Fruit fly (Drosophila melanogaster): ENCODE measurements around the gene CG11134.

The CG11134 gene

DNA sequence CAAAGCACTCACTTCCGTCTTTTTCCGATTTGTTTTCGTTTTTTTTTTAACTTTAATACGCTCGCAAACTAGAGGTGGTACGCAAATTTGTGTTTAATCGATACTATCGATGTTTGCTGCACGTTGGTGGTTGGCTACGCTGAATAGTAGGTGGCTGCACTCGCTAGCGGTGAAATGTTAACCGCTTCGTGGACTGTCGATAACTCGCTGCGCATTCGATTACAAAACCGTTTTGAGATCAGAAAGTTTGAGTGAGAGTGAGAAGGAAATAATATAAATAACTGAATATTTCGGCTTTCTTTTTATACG lies 1.6 kb upstream of the CG11134 start, which contains the start of gene g (continued):
- no peak for TF ChIP-seq CG6175 (GFP tag; IDR thresholded peaks at IDR 0.05)
- TF ChIP-seq Mrtf (GFP tag; IDR thresholded peaks at IDR 0.05): no peak
- no peak for TF ChIP-seq Hr78 (GFP tag; optimal IDR thresholded peaks at IDR 0.05)
- no peak for TF ChIP-seq GATAe (GFP tag; conservative IDR thresholded peaks at IDR 0.05)
- TF ChIP-seq gcm2 (GFP tag; optimal IDR thresholded peaks at IDR 0.05): no peak
- TF ChIP-seq shn (GFP tag; optimal IDR thresholded peaks at IDR 0.05): no peak
- no peak for TF ChIP-seq lola (GFP tag; optimal IDR thresholded peaks at IDR 0.05)
- no peak for TF ChIP-seq fd64A (GFP tag; optimal IDR thresholded peaks at IDR 0.05)
- TF ChIP-seq seq (GFP tag; IDR thresholded peaks at IDR 0.05): no peak
- TF ChIP-seq Fer1 (GFP tag; optimal IDR thresholded peaks at IDR 0.05): no peak
- TF ChIP-seq onecut (GFP tag; IDR thresholded peaks at IDR 0.05): no peak
- no peak for TF ChIP-seq gcm (GFP tag; optimal IDR thresholded peaks at IDR 0.05)
- TF ChIP-seq CG7357 (GFP tag; IDR thresholded peaks at IDR 0.05): no peak
- TF ChIP-seq CG3838 (GFP tag; optimal IDR thresholded peaks at IDR 0.05): no peak
- TF ChIP-seq schlank (tag; optimal IDR thresholded peaks at IDR 0.05): no peak
- no peak for TF ChIP-seq ATbp (GFP tag; optimal IDR thresholded peaks at IDR 0.05)
- no peak for TF ChIP-seq TFAM (GFP tag; optimal IDR thresholded peaks at IDR 0.05)
- no peak for TF ChIP-seq CG34376 (GFP tag; optimal IDR thresholded peaks at IDR 0.05)
- TF ChIP-seq CG15011 (GFP tag; optimal IDR thresholded peaks at IDR 0.05): no peak
- peak; percentile 51 for TF ChIP-seq CG2120 (GFP tag; optimal IDR thresholded peaks at IDR 0.05)
- no peak for TF ChIP-seq bcd (GFP tag; optimal IDR thresholded peaks at IDR 0.05)
- TF ChIP-seq ara (GFP tag; IDR thresholded peaks at IDR 0.05): no peak
- no peak for TF ChIP-seq CG12104 (GFP tag; optimal IDR thresholded peaks at IDR 0.05)
- TF ChIP-seq CG15696 (tag; optimal IDR thresholded peaks at IDR 0.05): no peak
- TF ChIP-seq CG18476 (GFP tag; optimal IDR thresholded peaks at IDR 0.05): no peak
- TF ChIP-seq lilli (GFP tag; optimal IDR thresholded peaks at IDR 0.05): no peak
- TF ChIP-seq CG15269 (tag; optimal IDR thresholded peaks at IDR 0.05): no peak
- no peak for TF ChIP-seq btn (GFP tag; optimal IDR thresholded peaks at IDR 0.05)
- TF ChIP-seq CG12219 (GFP tag; optimal IDR thresholded peaks at IDR 0.05): no peak
- TF ChIP-seq sens-2 (GFP tag; IDR thresholded peaks at IDR 0.05): no peak
- TF ChIP-seq dm (GFP tag; optimal IDR thresholded peaks at IDR 0.05): peak; percentile 37
- no peak for TF ChIP-seq tgo (GFP tag; IDR thresholded peaks at IDR 0.05)
- no peak for TF ChIP-seq br (optimal IDR thresholded peaks at IDR 0.05)
- TF ChIP-seq eyg (GFP tag; optimal IDR thresholded peaks at IDR 0.05): no peak
- TF ChIP-seq Dll (GFP tag; IDR thresholded peaks at IDR 0.05; ENCODE audit: partially characterized antibody): peak; percentile 82
- no peak for TF ChIP-seq Fer2 (tag; optimal IDR thresholded peaks at IDR 0.05)
- no peak for TF ChIP-seq CG17385 (GFP tag; optimal IDR thresholded peaks at IDR 0.05)
- peak; percentile 1 for TF ChIP-seq CG3995 (GFP tag; optimal IDR thresholded peaks at IDR 0.05)
- TF ChIP-seq en (GFP tag; optimal IDR thresholded peaks at IDR 0.05): no peak
- no peak for TF ChIP-seq CG13624 (GFP tag; optimal IDR thresholded peaks at IDR 0.05)
- TF ChIP-seq CG18011 (GFP tag; optimal IDR thresholded peaks at IDR 0.05): no peak
- no peak for TF ChIP-seq CG1832 (GFP tag; optimal IDR thresholded peaks at IDR 0.05)
- peak; percentile 83 for TF ChIP-seq nerfin-2 (GFP tag; IDR thresholded peaks at IDR 0.05; ENCODE audit: partially characterized antibody)
- TF ChIP-seq Myb (GFP tag; optimal IDR thresholded peaks at IDR 0.05): peak; percentile 91
- TF ChIP-seq cas (GFP tag; IDR thresholded peaks at IDR 0.05): no peak
- TF ChIP-seq h (optimal IDR thresholded peaks at IDR 0.05): no peak
- TF ChIP-seq trem (tag; optimal IDR thresholded peaks at IDR 0.05): no peak
- TF ChIP-seq CG8924 (tag; optimal IDR thresholded peaks at IDR 0.05): no peak
- no peak for TF ChIP-seq tup (GFP tag; optimal IDR thresholded peaks at IDR 0.05)
- no peak for TF ChIP-seq CG31224 (GFP tag; IDR thresholded peaks at IDR 0.05)
- no peak for TF ChIP-seq oc (tag; optimal IDR thresholded peaks at IDR 0.05)
- TF ChIP-seq CG18599 (GFP tag; optimal IDR thresholded peaks at IDR 0.05): no peak
- TF ChIP-seq fu2 (GFP tag; optimal IDR thresholded peaks at IDR 0.05): no peak

Data from whole organism, embryonic.